Worm (Caenorhabditis elegans) whole organism, L4 larva: Measurements from ENCODE around the gene ric-8.

Experiments
- T26A8.4 ChIP-seq: fragments of 200-800 bp; sonication (Bioruptor generic); IDR thresholded peaks from 2 replicates; pipeline ENCODE4 v1.3.6; 2022; ENCODE audit warnings: missing genetic modification characterization, missing compliant biosample characterization
- Y48G9A.11 ChIP-seq: fragments of 200-800 bp; sonication (Bioruptor generic); IDR thresholded peaks from 2 replicates; pipeline ENCODE4 v1.3.6; 2022; ENCODE audit warnings: missing genetic modification reagents, missing genetic modification characterization, missing compliant biosample characterization
- ZK546.5 ChIP-seq, 2 experiments: sonication (generic microtip); optimal IDR thresholded peaks; 2 replicates each; lab custom pipeline; 2017; ENCODE audit warnings: missing biosample characterization in 2 of 2, missing genetic modification characterization in 2 of 2
- aha-1 ChIP-seq: fragments of 150-350 bp; peaks from one replicate; lab custom pipeline; 2014; ENCODE audit warnings: missing biosample characterization, missing genetic modification characterization
- aly-2 ChIP-seq: sonication (generic microtip); optimal IDR thresholded peaks from 2 replicates; lab custom pipeline; 2018; ENCODE audit warnings: missing biosample characterization, missing genetic modification characterization
- ama-1 ChIP-seq: fragments of 150-350 bp; optimal IDR thresholded peaks from 2 replicates; lab custom pipeline; 2014; ENCODE audit warnings: inconsistent platforms, mixed read lengths
- ceh-44 ChIP-seq: fragments of 200-800 bp; sonication (Bioruptor generic); IDR thresholded peaks from 2 replicates; pipeline ENCODE4 v1.3.6; 2022; ENCODE audit warnings: missing genetic modification reagents, missing genetic modification characterization, missing compliant biosample characterization
- ceh-82 ChIP-seq: sonication (generic microtip); optimal IDR thresholded peaks from 2 replicates; lab custom pipeline; 2017; ENCODE audit warnings: missing biosample characterization, missing genetic modification characterization
- ces-1 ChIP-seq: fragments of 150-350 bp; sonication (generic microtip); optimal IDR thresholded peaks from 4 replicates; lab custom pipeline; 2014; ENCODE audit warnings: missing biosample characterization, missing genetic modification reagents, missing genetic modification characterization
- cey-2 ChIP-seq: sonication (generic microtip); optimal IDR thresholded peaks from 3 replicates; lab custom pipeline; 2017; ENCODE audit warnings: missing genetic modification characterization, mild to moderate bottlenecking, missing compliant biosample characterization, antibody characterized with exemption, borderline replicate concordance; ENCODE audit not compliant: insufficient read depth
- daf-16 ChIP-seq, 3 experiments: sonication (generic microtip); optimal IDR thresholded peaks; 2 replicates each; lab custom pipeline; 2016 to 2017; ENCODE audit warnings: missing genetic modification characterization in 3 of 3, missing genetic modification reagents in 3 of 3, mild to moderate bottlenecking in 2 of 3, missing compliant biosample characterization in 2 of 3, missing biosample characterization in 1 of 3, moderate library complexity in 1 of 3
- dmd-9 ChIP-seq: fragments of 200-800 bp; sonication (Bioruptor generic); IDR thresholded peaks from 2 replicates; pipeline ENCODE4 v1.3.6; 2022; ENCODE audit warnings: missing genetic modification reagents, missing genetic modification characterization, missing compliant biosample characterization
- dpl-1 ChIP-seq: fragments of 150-350 bp; optimal IDR thresholded peaks from 2 replicates; lab custom pipeline; 2014; ENCODE audit warnings: missing biosample characterization, missing genetic modification reagents, missing genetic modification characterization
- duxl-1 ChIP-seq: sonication (generic microtip); optimal IDR thresholded peaks from 2 replicates; lab custom pipeline; 2016; ENCODE audit warnings: mild to moderate bottlenecking, missing genetic modification characterization, moderate library complexity, missing compliant biosample characterization; ENCODE audit not compliant: poor library complexity
- dve-1 ChIP-seq: sonication (generic microtip); optimal IDR thresholded peaks from 2 replicates; lab custom pipeline; 2017; ENCODE audit warnings: antibody characterized with exemption, mild to moderate bottlenecking, missing genetic modification characterization, missing compliant biosample characterization; ENCODE audit not compliant: insufficient read depth
- egl-27 ChIP-seq: sonication (generic microtip); optimal IDR thresholded peaks from 3 replicates; lab custom pipeline; 2017; ENCODE audit warnings: missing biosample characterization, missing genetic modification reagents, missing genetic modification characterization
- fkh-10 ChIP-seq: fragments of 150-350 bp; optimal IDR thresholded peaks from 2 replicates; lab custom pipeline; 2014; ENCODE audit warnings: missing biosample characterization, missing genetic modification reagents, missing genetic modification characterization
- hlh-30 ChIP-seq: sonication (generic microtip); optimal IDR thresholded peaks from 2 replicates; lab custom pipeline; 2017; ENCODE audit warnings: antibody characterized with exemption, mild to moderate bottlenecking, missing genetic modification characterization, missing compliant biosample characterization; ENCODE audit not compliant: insufficient read depth
- hmg-1.1 ChIP-seq: fragments of 200-800 bp; sonication (Bioruptor generic); IDR thresholded peaks from 2 replicates; pipeline ENCODE4 v1.3.6; 2022; ENCODE audit warnings: missing genetic modification reagents, missing genetic modification characterization, missing compliant biosample characterization
- jun-1 ChIP-seq: fragments of 150-350 bp; optimal IDR thresholded peaks from 2 replicates; lab custom pipeline; 2014; ENCODE audit warnings: missing biosample characterization, missing genetic modification reagents, missing genetic modification characterization
- lin-1 ChIP-seq: fragments of 200-800 bp; sonication (Bioruptor generic); IDR thresholded peaks from 2 replicates; pipeline ENCODE4 v1.3.6; 2022; ENCODE audit warnings: missing genetic modification reagents, missing genetic modification characterization, missing compliant biosample characterization
- lin-13 ChIP-seq: fragments of 150-350 bp; optimal IDR thresholded peaks from 2 replicates; lab custom pipeline; 2014; ENCODE audit warnings: missing biosample characterization, missing genetic modification reagents, missing genetic modification characterization
- lin-29 ChIP-seq: fragments of 200-800 bp; sonication (Bioruptor generic); IDR thresholded peaks from 2 replicates; pipeline ENCODE4 v1.3.6; 2022; ENCODE audit warnings: missing genetic modification reagents, missing genetic modification characterization, missing compliant biosample characterization
- lin-38 ChIP-seq: fragments of 200-800 bp; sonication (Bioruptor generic); IDR thresholded peaks from 2 replicates; pipeline ENCODE4 v1.3.6; 2022; ENCODE audit warnings: missing genetic modification reagents, missing genetic modification characterization, missing compliant biosample characterization
- lir-3 ChIP-seq: sonication (generic microtip); optimal IDR thresholded peaks from 2 replicates; lab custom pipeline; 2016; ENCODE audit warnings: mild to moderate bottlenecking, missing genetic modification characterization, missing compliant biosample characterization
- lsy-2 ChIP-seq, 2 experiments: fragments of 150-350 bp in 1 of 2; sonication (generic microtip) in 1 of 2; optimal IDR thresholded peaks; 2 replicates each; lab custom pipeline; 2014 to 2017; ENCODE audit warnings: missing biosample characterization in 2 of 2, missing genetic modification characterization in 2 of 2
- madf-9 ChIP-seq: fragments of 200-800 bp; sonication (Bioruptor generic); conservative IDR thresholded peaks from 2 replicates; pipeline ENCODE4 v1.3.6; 2022; ENCODE audit warnings: missing genetic modification reagents, missing genetic modification characterization, missing compliant biosample characterization
- mdt-29 ChIP-seq: fragments of 200-800 bp; sonication (Bioruptor generic); IDR thresholded peaks from 2 replicates; pipeline ENCODE4 v1.3.6; 2022; ENCODE audit warnings: missing genetic modification reagents, missing genetic modification characterization, missing compliant biosample characterization
- mep-1 ChIP-seq: fragments of 150-350 bp; sonication (generic microtip); optimal IDR thresholded peaks from 3 replicates; lab custom pipeline; 2014; ENCODE audit warnings: missing biosample characterization, missing genetic modification characterization
- mes-2 ChIP-seq: sonication (generic microtip); optimal IDR thresholded peaks from 2 replicates; lab custom pipeline; 2016; ENCODE audit warnings: missing genotype, mild to moderate bottlenecking, missing genetic modification characterization, missing compliant biosample characterization; ENCODE audit not compliant: poor library complexity, severe bottlenecking
- nhr-237 ChIP-seq: sonication (generic microtip); optimal IDR thresholded peaks from 2 replicates; lab custom pipeline; 2017; ENCODE audit warnings: missing biosample characterization, missing genetic modification characterization
- nhr-25 ChIP-seq: sonication (generic microtip); optimal IDR thresholded peaks from 2 replicates; lab custom pipeline; 2017; ENCODE audit warnings: missing genetic modification characterization, mild to moderate bottlenecking, missing compliant biosample characterization, antibody characterized with exemption, moderate library complexity, borderline replicate concordance; ENCODE audit not compliant: insufficient read depth
- nhr-42 ChIP-seq: fragments of 200-800 bp; sonication (Bioruptor generic); IDR thresholded peaks from 2 replicates; pipeline ENCODE4 v1.3.6; 2022; ENCODE audit warnings: missing genetic modification characterization, missing compliant biosample characterization
- nhr-6 ChIP-seq: fragments of 150-350 bp; optimal IDR thresholded peaks from 2 replicates; lab custom pipeline; 2014; ENCODE audit warnings: missing biosample characterization, missing genetic modification characterization
- nhr-76 ChIP-seq: fragments of 150-350 bp; optimal IDR thresholded peaks from 2 replicates; lab custom pipeline; 2014; ENCODE audit warnings: missing biosample characterization, missing genetic modification characterization
- pha-4 ChIP-seq, 2 experiments: fragments of 150-350 bp in 1 of 2; fragments of 200-800 bp in 1 of 2; sonication (Bioruptor generic) in 1 of 2; IDR thresholded peaks in 1 of 2; optimal IDR thresholded peaks in 1 of 2; 2 replicates each; pipeline versions ENCODE4 v1.3.6 to Lab custom; 2014 to 2022; ENCODE audit warnings: missing genetic modification characterization in 2 of 2, missing genetic modification reagents in 2 of 2, missing biosample characterization in 1 of 2, missing compliant biosample characterization in 1 of 2
- php-3 ChIP-seq: fragments of 200-800 bp; sonication (Bioruptor generic); IDR thresholded peaks from 2 replicates; pipeline ENCODE4 v1.3.6; 2022; ENCODE audit warnings: missing genetic modification reagents, missing genetic modification characterization, missing compliant biosample characterization
- pqm-1 ChIP-seq: sonication (generic microtip); optimal IDR thresholded peaks from 2 replicates; lab custom pipeline; 2017; ENCODE audit warnings: missing biosample characterization, missing genetic modification characterization
- rbr-2 ChIP-seq: sonication (generic microtip); optimal IDR thresholded peaks from 2 replicates; lab custom pipeline; 2016; ENCODE audit warnings: missing genotype, missing genetic modification characterization, missing compliant biosample characterization
- set-16 ChIP-seq: fragments of 200-800 bp; sonication (Bioruptor generic); IDR thresholded peaks from 2 replicates; pipeline ENCODE4 v1.3.6; 2022; ENCODE audit warnings: missing genetic modification reagents, missing genetic modification characterization, missing compliant biosample characterization
- spr-3 ChIP-seq: fragments of 200-800 bp; sonication (Bioruptor generic); optimal IDR thresholded peaks from 2 replicates; lab custom pipeline; 2018; ENCODE audit warnings: mild to moderate bottlenecking, missing genetic modification characterization, missing compliant biosample characterization
- unc-130 ChIP-seq: sonication (generic microtip); optimal IDR thresholded peaks from 2 replicates; lab custom pipeline; 2016; ENCODE audit warnings: missing genetic modification reagents, missing genetic modification characterization, missing compliant biosample characterization
- unc-62 ChIP-seq, 3 experiments: fragments of 150-350 bp in 1 of 3; sonication (generic microtip); optimal IDR thresholded peaks in 2 of 3; peaks in 1 of 3; 1 replicate in 1 of 3; 2 replicates in 2 of 3; lab custom pipeline; 2014 to 2017; ENCODE audit warnings: missing biosample characterization in 3 of 3, missing genetic modification characterization in 3 of 3, missing genetic modification reagents in 3 of 3, missing genotype in 1 of 3
- zfp-2 ChIP-seq: sonication (generic microtip); optimal IDR thresholded peaks from 2 replicates; lab custom pipeline; 2016; ENCODE audit warnings: mild to moderate bottlenecking, missing genetic modification characterization, missing compliant biosample characterization
- ztf-7 ChIP-seq: fragments of 150-350 bp; optimal IDR thresholded peaks from 2 replicates; lab custom pipeline; 2014; ENCODE audit warnings: missing biosample characterization, missing genetic modification characterization

ric-8 gene

ce11 chrIV:2642673-2643072 lies at the start of gene ric-8:
Gene ric-8, plus strand, starts transcription at chrIV:2642973.
- no peak for TF ChIP-seq cey-2
- no peak for TF ChIP-seq fkh-10 (GFP tag; lab: Kevin White, UChicago)
- peak; percentile 40; the same call in 1 of the 2 replicates for TF ChIP-seq Y48G9A.11

ce11 chrIV:2597417-2597816 lies 45.4 kb upstream of the ric-8 start, which contains the start of gene Y69A2AR.47:
Gene Y69A2AR.47, plus strand, starts transcription at chrIV:2597717.
- TF ChIP-seq ztf-7 (tag; lab: Kevin White, UChicago) (no peak), ZK546.5 (tag; optimal IDR thresholded peaks at IDR 0.05; lab: Kevin White, UChicago) (no peak), jun-1 (no peak), zfp-2 (tag; lab: Kevin White, UChicago) (no peak), lir-3 (no peak), unc-130 (GFP tag; lab: Kevin White, UChicago) (no peak), dpl-1 (GFP tag; lab: Kevin White, UChicago) (no peak), egl-27 (tag; lab: Kevin White, UChicago) (no peak), ceh-44 (GFP tag; lab: Robert Waterston, UW) (no peak), hlh-30 (tag; lab: Kevin White, UChicago) (no peak), duxl-1 (no peak), lin-13 (GFP tag; lab: Kevin White, UChicago) (no peak), nhr-42 (GFP tag; lab: Robert Waterston, UW) (no peak), aly-2 (no peak), dmd-9 (GFP tag; lab: Robert Waterston, UW) (no peak), nhr-237 (no peak)
- TF ChIP-seq, all 104 proteins: peak for 0

ce11 chrIV:2599634-2600033 lies 43.1 kb upstream of the ric-8 start:
- peak; percentile 69 for TF ChIP-seq lin-13 (GFP tag; lab: Kevin White, UChicago)
- TF ChIP-seq hmg-1.1 (GFP tag; lab: Robert Waterston, UW), result peak; percentile 87
- peak; percentile 64 for TF ChIP-seq dpl-1 (GFP tag; lab: Kevin White, UChicago)
- TF ChIP-seq fkh-10 (GFP tag; lab: Kevin White, UChicago), result peak; percentile 49
- 0 out of 2 replicates have a peak, but pooled peaks have one; percentile 16 for TF ChIP-seq lin-1 (GFP tag; lab: Robert Waterston, UW)
- TF ChIP-seq T26A8.4 (GFP tag; lab: Robert Waterston, UW), result peak; percentile 63
- TF ChIP-seq mep-1, result peak; percentile 85
- peak; percentile 54 for TF ChIP-seq lin-38 (GFP tag; lab: Robert Waterston, UW)
- peak; percentile 67 for TF ChIP-seq rbr-2 (tag; lab: Kevin White, UChicago)
- TF ChIP-seq ceh-82 (tag; lab: Kevin White, UChicago), result no peak
- TF ChIP-seq daf-16 (GFP tag; optimal IDR thresholded peaks at IDR 0.05; lab: Kevin White, UChicago), result no peak
- peak; percentile 58 for TF ChIP-seq daf-16 (tag; optimal IDR thresholded peaks at IDR 0.05; lab: Kevin White, UChicago)
- no peak for TF ChIP-seq nhr-76 (tag; lab: Kevin White, UChicago)
- TF ChIP-seq dve-1, result peak; percentile 91
- TF ChIP-seq nhr-42 (GFP tag; lab: Robert Waterston, UW), result peak; percentile 57; the same call in 1 of the 2 replicates
- peak; percentile 49 for TF ChIP-seq aha-1 (tag; lab: Kevin White, UChicago)
- TF ChIP-seq unc-62 (GFP tag; optimal IDR thresholded peaks at IDR 0.05 in 1 of 2; lab: Kevin White, UChicago), result peak in 1 of 2 experiments; percentile 95
- no peak for TF ChIP-seq unc-62 (tag; optimal IDR thresholded peaks at IDR 0.05; lab: Kevin White, UChicago)
- peak; percentile 48 for TF ChIP-seq nhr-6 (tag; lab: Kevin White, UChicago)
- TF ChIP-seq lsy-2 (tag; optimal IDR thresholded peaks at IDR 0.05; lab: Kevin White, UChicago), result peak; percentile 58 to 88
- no peak for TF ChIP-seq pha-4 (GFP tag; IDR thresholded peaks at IDR 0.05; lab: Robert Waterston, UW)
- peak; percentile 76 for TF ChIP-seq pha-4 (tag; optimal IDR thresholded peaks at IDR 0.05; lab: Kevin White, UChicago)
- TF ChIP-seq set-16 (GFP tag; lab: Robert Waterston, UW), result peak; percentile 40; the same call in 1 of the 2 replicates
- TF ChIP-seq spr-3 (GFP tag; lab: Kevin White, UChicago), result no peak
- 0 out of 2 replicates have a peak, but pooled peaks have one; percentile 7 for TF ChIP-seq php-3 (GFP tag; lab: Robert Waterston, UW)
- TF ChIP-seq nhr-25 (tag; lab: Kevin White, UChicago), result peak; percentile 51
- TF ChIP-seq aly-2, result no peak
- peak; percentile 23; the same call in 1 of the 2 replicates for TF ChIP-seq lin-29
- no peak for TF ChIP-seq mdt-29 (GFP tag; lab: Robert Waterston, UW)
- peak; percentile 73 for TF ChIP-seq mes-2 (tag; lab: Kevin White, UChicago)
- peak; percentile 80 for TF ChIP-seq ama-1 (lab: Kevin White, UChicago)
- TF ChIP-seq ces-1 (GFP tag; lab: Kevin White, UChicago), result no peak
- peak in 1 of 2 experiments; percentile 8 for TF ChIP-seq ZK546.5 (tag; optimal IDR thresholded peaks at IDR 0.05; lab: Kevin White, UChicago)
- TF ChIP-seq madf-9 (GFP tag; lab: Robert Waterston, UW), result no peak
- TF ChIP-seq pqm-1 (tag; lab: Kevin White, UChicago), result peak; percentile 35
